Fruit fly (Drosophila melanogaster) whole organism, embryonic: Measurements from ENCODE around the gene CG46458.

Source experiments
- CTCF ChIP-seq: fragments of 200-800 bp; sonication (Bioruptor generic); optimal IDR thresholded peaks from 2 replicates; lab custom pipeline; 2017; ENCODE audit warnings: missing biosample characterization, mild to moderate bottlenecking, missing genetic modification characterization, moderate library complexity
- Nf-YA ChIP-seq: fragments of 200-800 bp; sonication (Bioruptor generic); IDR thresholded peaks from 2 replicates; pipeline ENCODE4 v1.3.6; 2022; ENCODE audit warnings: missing biosample characterization, missing genetic modification characterization
- cwo ChIP-seq: fragments of 200-800 bp; sonication (Bioruptor generic); optimal IDR thresholded peaks from 3 replicates; lab custom pipeline; 2017; ENCODE audit warnings: missing biosample characterization, missing genetic modification characterization, mild to moderate bottlenecking, moderate library complexity, missing genetic modification reagents
- danr ChIP-seq: fragments of 200-800 bp; sonication (Bioruptor generic); IDR thresholded peaks from 2 replicates; pipeline ENCODE4 v1.3.6; 2022; ENCODE audit warnings: missing biosample characterization, missing genetic modification characterization
- fru ChIP-seq: fragments of >200 bp; optimal IDR thresholded peaks from 2 replicates; lab custom pipeline; 2017
- fu2 ChIP-seq: fragments of 200-800 bp; sonication (Bioruptor generic); optimal IDR thresholded peaks from 2 replicates; lab custom pipeline; 2016; ENCODE audit warnings: missing biosample characterization, missing genetic modification characterization

DNA sequence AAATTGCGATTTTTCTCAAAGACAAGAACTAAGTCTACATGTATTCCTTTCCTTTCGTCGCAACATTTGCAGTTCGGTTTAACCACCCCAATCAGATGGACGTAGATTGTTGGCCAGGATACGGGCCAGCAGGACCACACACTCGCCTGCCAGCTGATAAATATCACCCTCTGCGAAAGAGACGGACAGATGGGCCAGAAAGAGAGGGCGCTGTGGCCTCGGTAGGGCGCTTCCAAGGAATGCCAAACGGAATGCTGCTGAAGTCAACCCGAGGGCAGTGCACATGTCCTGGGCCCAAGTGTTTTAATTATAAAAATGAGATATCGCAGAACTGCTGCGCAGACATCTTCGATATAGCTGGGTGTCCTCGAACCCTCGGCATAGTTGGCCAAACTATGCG, 25.5 kb upstream of the CG46458 start:
- TF ChIP-seq fru (lab: Kevin White, UChicago) (no peak), danr (GFP tag; lab: Robert Waterston, UW) (no peak), Nf-YA (GFP tag; lab: Robert Waterston, UW) (no peak), cwo (GFP tag; lab: Kevin White, UChicago) (no peak), CTCF (GFP tag; lab: Kevin White, UChicago) (no peak), fu2 (GFP tag; lab: Kevin White, UChicago) (no peak)
